Worm (Caenorhabditis elegans) whole organism, L2 larva: Measurements from ENCODE around the gene C08F11.12.
"Not testable (repeated sequence)": the region's sequence is repeated elsewhere in the genome, so short reads cannot be mapped to it uniquely, and the experiment has no call there.

Experiments used
- C34F6.9 ChIP-seq: fragments of 150-350 bp; optimal IDR thresholded peaks from 2 replicates; lab custom pipeline; 2014; ENCODE audit warnings: missing biosample characterization, missing genetic modification characterization
- F13H6.1 ChIP-seq: sonication (generic microtip); optimal IDR thresholded peaks from 2 replicates; lab custom pipeline; 2016; ENCODE audit warnings: missing genetic modification characterization, missing compliant biosample characterization
- R02D3.7 ChIP-seq: fragments of 150-350 bp; optimal IDR thresholded peaks from 2 replicates; lab custom pipeline; 2014; ENCODE audit warnings: missing biosample characterization, missing genetic modification characterization
- Y55F3AM.14 ChIP-seq: fragments of 200-800 bp; sonication (Bioruptor generic); optimal IDR thresholded peaks from 2 replicates; lab custom pipeline; 2018; ENCODE audit warnings: mild to moderate bottlenecking, missing genetic modification characterization, missing compliant biosample characterization
- ZK546.5 ChIP-seq: sonication (generic microtip); optimal IDR thresholded peaks from 2 replicates; lab custom pipeline; 2017; ENCODE audit warnings: missing biosample characterization, missing genetic modification characterization
- alr-1 ChIP-seq: fragments of 150-350 bp; optimal IDR thresholded peaks from 2 replicates; lab custom pipeline; 2014; ENCODE audit warnings: missing biosample characterization, missing genetic modification characterization
- aly-2 ChIP-seq: fragments of 150-350 bp; optimal IDR thresholded peaks from 2 replicates; lab custom pipeline; 2014; ENCODE audit warnings: missing biosample characterization, missing genetic modification characterization
- ama-1 ChIP-seq: fragments of 150-350 bp; optimal IDR thresholded peaks from 2 replicates; lab custom pipeline; 2018; ENCODE audit warnings: inconsistent platforms
- blmp-1 ChIP-seq: sonication (generic microtip); optimal IDR thresholded peaks from 2 replicates; lab custom pipeline; 2017; ENCODE audit warnings: missing genetic modification characterization, mild to moderate bottlenecking, missing compliant biosample characterization, antibody characterized with exemption, moderate library complexity; ENCODE audit not compliant: insufficient read depth
- ceh-16 ChIP-seq: fragments of 150-350 bp; optimal IDR thresholded peaks from 2 replicates; lab custom pipeline; 2014; ENCODE audit warnings: missing biosample characterization, missing genetic modification characterization
- ceh-82 ChIP-seq: fragments of 150-350 bp; optimal IDR thresholded peaks from 2 replicates; lab custom pipeline; 2014; ENCODE audit warnings: missing biosample characterization, missing genetic modification characterization
- crh-2 ChIP-seq: sonication (generic microtip); optimal IDR thresholded peaks from 2 replicates; lab custom pipeline; 2017; ENCODE audit warnings: missing biosample characterization, missing genetic modification characterization
- egl-27 ChIP-seq: sonication (generic microtip); optimal IDR thresholded peaks from 3 replicates; lab custom pipeline; 2017; ENCODE audit warnings: missing biosample characterization, missing genetic modification reagents, missing genetic modification characterization
- elt-1 ChIP-seq: fragments of 150-350 bp; optimal IDR thresholded peaks from 2 replicates; lab custom pipeline; 2014; ENCODE audit warnings: missing biosample characterization, missing genetic modification characterization
- elt-3 ChIP-seq: sonication (generic microtip); optimal IDR thresholded peaks from 2 replicates; lab custom pipeline; 2017; ENCODE audit warnings: missing biosample characterization, missing genetic modification characterization
- fos-1 ChIP-seq: fragments of 150-350 bp; optimal IDR thresholded peaks from 2 replicates; lab custom pipeline; 2014; ENCODE audit warnings: missing biosample characterization, missing genetic modification characterization
- gmeb-1 ChIP-seq: fragments of 150-350 bp; optimal IDR thresholded peaks from 2 replicates; lab custom pipeline; 2014; ENCODE audit warnings: missing biosample characterization, missing genetic modification characterization
- lin-11 ChIP-seq: fragments of 150-350 bp; sonication (generic microtip); optimal IDR thresholded peaks from 2 replicates; lab custom pipeline; 2014; ENCODE audit warnings: missing biosample characterization, missing genetic modification characterization, inconsistent platforms, mixed read lengths
- lin-13 ChIP-seq: fragments of 150-350 bp; optimal IDR thresholded peaks from 2 replicates; lab custom pipeline; 2014; ENCODE audit warnings: missing biosample characterization, missing genetic modification reagents, missing genetic modification characterization
- lin-39 ChIP-seq: fragments of 150-350 bp; optimal IDR thresholded peaks from 2 replicates; lab custom pipeline; 2014; ENCODE audit warnings: missing biosample characterization, missing genetic modification reagents, missing genetic modification characterization
- lsy-2 ChIP-seq, 2 experiments: fragments of 150-350 bp in 1 of 2; sonication (generic microtip) in 1 of 2; optimal IDR thresholded peaks; 2 replicates each; lab custom pipeline; 2014 to 2017; ENCODE audit warnings: missing biosample characterization in 2 of 2, missing genetic modification characterization in 2 of 2
- mab-5 ChIP-seq: fragments of 150-350 bp; optimal IDR thresholded peaks from 2 replicates; lab custom pipeline; 2014; ENCODE audit warnings: missing biosample characterization, missing genetic modification characterization
- mbf-1 ChIP-seq: sonication (generic microtip); optimal IDR thresholded peaks from 2 replicates; lab custom pipeline; 2017; ENCODE audit warnings: missing biosample characterization, missing genetic modification characterization
- mdl-1 ChIP-seq, 2 experiments: fragments of 150-350 bp in 1 of 2; sonication (generic microtip) in 1 of 2; optimal IDR thresholded peaks; 2 replicates each; lab custom pipeline; 2017; ENCODE audit warnings: missing biosample characterization in 2 of 2, missing genetic modification characterization in 2 of 2
- nhr-10 ChIP-seq: sonication (generic microtip); optimal IDR thresholded peaks from 2 replicates; lab custom pipeline; 2017; ENCODE audit warnings: missing biosample characterization, missing genetic modification characterization
- nhr-12 ChIP-seq: fragments of 150-350 bp; optimal IDR thresholded peaks from 2 replicates; lab custom pipeline; 2014; ENCODE audit warnings: missing biosample characterization, missing genetic modification characterization
- nhr-129 ChIP-seq: fragments of 150-350 bp; optimal IDR thresholded peaks from 2 replicates; lab custom pipeline; 2014; ENCODE audit warnings: missing biosample characterization, missing genetic modification characterization
- nhr-21 ChIP-seq: fragments of 150-350 bp; optimal IDR thresholded peaks from 2 replicates; lab custom pipeline; 2014; ENCODE audit warnings: missing biosample characterization, missing genetic modification characterization
- nhr-23 ChIP-seq: fragments of 150-350 bp; optimal IDR thresholded peaks from 2 replicates; lab custom pipeline; 2014; ENCODE audit warnings: missing biosample characterization, missing genetic modification reagents, missing genetic modification characterization
- nhr-237 ChIP-seq: fragments of 150-350 bp; optimal IDR thresholded peaks from 2 replicates; lab custom pipeline; 2014; ENCODE audit warnings: missing biosample characterization, missing genetic modification characterization
- nhr-25 ChIP-seq: fragments of 150-350 bp; sonication (generic microtip); optimal IDR thresholded peaks from 3 replicates; lab custom pipeline; 2014; ENCODE audit warnings: missing biosample characterization, missing genetic modification characterization
- nhr-6 ChIP-seq: fragments of 150-350 bp; optimal IDR thresholded peaks from 2 replicates; lab custom pipeline; 2014; ENCODE audit warnings: missing biosample characterization, missing genetic modification characterization
- nhr-77 ChIP-seq: fragments of 150-350 bp; optimal IDR thresholded peaks from 2 replicates; lab custom pipeline; 2014; ENCODE audit warnings: missing biosample characterization, missing genetic modification characterization
- peb-1 ChIP-seq: fragments of 150-350 bp; optimal IDR thresholded peaks from 2 replicates; lab custom pipeline; 2014; ENCODE audit warnings: missing biosample characterization, missing genetic modification characterization
- sem-4 ChIP-seq: fragments of 150-350 bp; optimal IDR thresholded peaks from 2 replicates; lab custom pipeline; 2014; ENCODE audit warnings: missing biosample characterization, missing genetic modification reagents, missing genetic modification characterization
- skn-1 ChIP-seq: sonication (generic microtip); optimal IDR thresholded peaks from 2 replicates; lab custom pipeline; 2017; ENCODE audit warnings: missing biosample characterization, missing genetic modification characterization
- sma-3 ChIP-seq: sonication (generic microtip); optimal IDR thresholded peaks from 2 replicates; lab custom pipeline; 2016; ENCODE audit warnings: missing genetic modification reagents, missing genetic modification characterization, missing compliant biosample characterization
- sma-9 ChIP-seq, 2 experiments: fragments of 150-350 bp in 1 of 2; sonication (generic microtip) in 1 of 2; optimal IDR thresholded peaks; 2 replicates each; lab custom pipeline; 2014 to 2016; ENCODE audit warnings: missing genetic modification characterization in 2 of 2, mild to moderate bottlenecking in 1 of 2, missing biosample characterization in 1 of 2, missing compliant biosample characterization in 1 of 2, missing genetic modification reagents in 1 of 2, moderate library complexity in 1 of 2
- snpc-4 ChIP-seq: fragments of 150-350 bp; optimal IDR thresholded peaks from 2 replicates; lab custom pipeline; 2014; ENCODE audit warnings: missing biosample characterization, missing genetic modification characterization
- unc-39 ChIP-seq: fragments of 150-350 bp; optimal IDR thresholded peaks from 2 replicates; lab custom pipeline; 2014; ENCODE audit warnings: missing biosample characterization, missing genetic modification characterization
- unc-55 ChIP-seq: fragments of 150-350 bp; sonication (generic microtip); optimal IDR thresholded peaks from 3 replicates; lab custom pipeline; 2014; ENCODE audit warnings: missing biosample characterization, missing genetic modification reagents, missing genetic modification characterization
- unc-62 ChIP-seq: fragments of 150-350 bp; optimal IDR thresholded peaks from 2 replicates; lab custom pipeline; 2014; ENCODE audit warnings: missing biosample characterization, missing genetic modification reagents, missing genetic modification characterization
- zag-1 ChIP-seq: fragments of 150-350 bp; optimal IDR thresholded peaks from 2 replicates; lab custom pipeline; 2014; ENCODE audit warnings: missing biosample characterization, missing genetic modification characterization
- ztf-1 ChIP-seq: fragments of 200-800 bp; sonication (Bioruptor generic); conservative IDR thresholded peaks from 2 replicates; pipeline ENCODE4 v1.3.6; 2022; ENCODE audit warnings: missing genetic modification characterization, missing compliant biosample characterization
- ztf-11 ChIP-seq: sonication (generic microtip); optimal IDR thresholded peaks from 2 replicates; lab custom pipeline; 2017; ENCODE audit warnings: missing biosample characterization, missing genetic modification characterization
- ztf-4 ChIP-seq: fragments of 150-350 bp; optimal IDR thresholded peaks from 2 replicates; lab custom pipeline; 2014; ENCODE audit warnings: missing biosample characterization, missing genetic modification characterization

Gene C08F11.12

ce11 chrIV:13651411-13651810, at the start of gene C08F11.12:
Gene C08F11.12, minus strand, starts transcription at chrIV:13651511.
- not testable (repeated sequence) for TF ChIP-seq snpc-4, elt-3, mab-5 (tag; lab: Kevin White, UChicago)

- no peak for TF ChIP-seq R02D3.7 (tag; lab: Kevin White, UChicago)
- no peak for TF ChIP-seq ama-1
- TF ChIP-seq gmeb-1: no peak
- no peak for TF ChIP-seq nhr-10 (tag; lab: Kevin White, UChicago)
- no peak for TF ChIP-seq lsy-2 (tag; optimal IDR thresholded peaks at IDR 0.05; lab: Kevin White, UChicago)
- TF ChIP-seq mdl-1 (tag; optimal IDR thresholded peaks at IDR 0.05; lab: Kevin White, UChicago): no peak
- no peak for TF ChIP-seq unc-39 (tag; lab: Kevin White, UChicago)
- peak; percentile 4 for TF ChIP-seq nhr-25
- TF ChIP-seq unc-55 (GFP tag; lab: Kevin White, UChicago): no peak
- TF ChIP-seq ceh-82: no peak
- peak; percentile 56 for TF ChIP-seq mab-5 (tag; lab: Kevin White, UChicago)
- TF ChIP-seq lin-13 (GFP tag; lab: Kevin White, UChicago): no peak
- TF ChIP-seq ztf-1 (GFP tag; lab: Robert Waterston, UW): no peak
Measured at ce11 chrIV:13700847-13701246, 49.5 kb upstream of the C08F11.12 start.

- TF ChIP-seq nhr-129 (tag; lab: Kevin White, UChicago) (peak; percentile 72), nhr-237 (tag; lab: Kevin White, UChicago) (no peak), ztf-4 (tag; lab: Kevin White, UChicago) (no peak), nhr-6 (tag; lab: Kevin White, UChicago) (no peak), lsy-2 (tag; optimal IDR thresholded peaks at IDR 0.05; lab: Kevin White, UChicago) (peak in 1 of 2 experiments; percentile 43), blmp-1 (no peak), ceh-16 (tag; lab: Kevin White, UChicago) (peak; percentile 86), Y55F3AM.14 (GFP tag; lab: Kevin White, UChicago) (no peak), nhr-10 (tag; lab: Kevin White, UChicago) (no peak), F13H6.1 (tag; lab: Kevin White, UChicago) (peak; percentile 53), peb-1 (tag; lab: Kevin White, UChicago) (no peak), ztf-11 (no peak), unc-62 (peak; percentile 81), sem-4 (tag; lab: Kevin White, UChicago) (peak; percentile 36), C34F6.9 (tag; lab: Kevin White, UChicago) (no peak), sma-9 (GFP tag; optimal IDR thresholded peaks at IDR 0.05; lab: Kevin White, UChicago) (peak; percentile 55), sma-9 (tag; optimal IDR thresholded peaks at IDR 0.05; lab: Kevin White, UChicago) (no peak), fos-1 (tag; lab: Kevin White, UChicago) (no peak), nhr-12 (tag; lab: Kevin White, UChicago) (no peak), ZK546.5 (no peak), nhr-77 (no peak), sma-3 (GFP tag; lab: Kevin White, UChicago) (no peak), elt-1 (tag; lab: Kevin White, UChicago) (peak; percentile 52), crh-2 (tag; lab: Kevin White, UChicago) (peak; percentile 28), R02D3.7 (tag; lab: Kevin White, UChicago) (no peak), skn-1 (tag; lab: Kevin White, UChicago) (no peak), mdl-1 (tag; optimal IDR thresholded peaks at IDR 0.05; lab: Kevin White, UChicago) (no peak), zag-1 (tag; lab: Kevin White, UChicago) (no peak), nhr-23 (tag; lab: Kevin White, UChicago) (peak; percentile 73), lin-11 (no peak), lin-39 (tag; lab: Kevin White, UChicago) (peak; percentile 94), lin-13 (GFP tag; lab: Kevin White, UChicago) (peak; percentile 18), elt-3 (tag; lab: Kevin White, UChicago) (no peak), mab-5 (tag; lab: Kevin White, UChicago) (peak; percentile 99), aly-2 (tag; lab: Kevin White, UChicago) (no peak), alr-1 (tag; lab: Kevin White, UChicago) (no peak), ztf-1 (GFP tag; lab: Robert Waterston, UW) (no peak), mbf-1 (no peak), egl-27 (tag; lab: Kevin White, UChicago) (peak; percentile 52), nhr-21 (tag; lab: Kevin White, UChicago) (no peak)
Measured at ce11 chrIV:13699384-13699788, 48.1 kb upstream of the C08F11.12 start.
